Worm (Caenorhabditis elegans) whole organism, L2 larva: ENCODE results near the gene ztf-20.

Source experiments
- C34F6.9 ChIP-seq: fragments of 150-350 bp; optimal IDR thresholded peaks from 2 replicates; lab custom pipeline; 2014; ENCODE audit warnings: missing biosample characterization, missing genetic modification characterization
- F13H6.1 ChIP-seq: sonication (generic microtip); optimal IDR thresholded peaks from 2 replicates; lab custom pipeline; 2016; ENCODE audit warnings: missing genetic modification characterization, missing compliant biosample characterization
- R02D3.7 ChIP-seq: fragments of 150-350 bp; optimal IDR thresholded peaks from 2 replicates; lab custom pipeline; 2014; ENCODE audit warnings: missing biosample characterization, missing genetic modification characterization
- Y55F3AM.14 ChIP-seq: fragments of 200-800 bp; sonication (Bioruptor generic); optimal IDR thresholded peaks from 2 replicates; lab custom pipeline; 2018; ENCODE audit warnings: mild to moderate bottlenecking, missing genetic modification characterization, missing compliant biosample characterization
- ZK546.5 ChIP-seq: sonication (generic microtip); optimal IDR thresholded peaks from 2 replicates; lab custom pipeline; 2017; ENCODE audit warnings: missing biosample characterization, missing genetic modification characterization
- alr-1 ChIP-seq: fragments of 150-350 bp; optimal IDR thresholded peaks from 2 replicates; lab custom pipeline; 2014; ENCODE audit warnings: missing biosample characterization, missing genetic modification characterization
- aly-2 ChIP-seq: fragments of 150-350 bp; optimal IDR thresholded peaks from 2 replicates; lab custom pipeline; 2014; ENCODE audit warnings: missing biosample characterization, missing genetic modification characterization
- ama-1 ChIP-seq: fragments of 150-350 bp; optimal IDR thresholded peaks from 2 replicates; lab custom pipeline; 2018; ENCODE audit warnings: inconsistent platforms
- blmp-1 ChIP-seq: sonication (generic microtip); optimal IDR thresholded peaks from 2 replicates; lab custom pipeline; 2017; ENCODE audit warnings: missing genetic modification characterization, mild to moderate bottlenecking, missing compliant biosample characterization, antibody characterized with exemption, moderate library complexity; ENCODE audit not compliant: insufficient read depth
- ceh-16 ChIP-seq: fragments of 150-350 bp; optimal IDR thresholded peaks from 2 replicates; lab custom pipeline; 2014; ENCODE audit warnings: missing biosample characterization, missing genetic modification characterization
- ceh-82 ChIP-seq: fragments of 150-350 bp; optimal IDR thresholded peaks from 2 replicates; lab custom pipeline; 2014; ENCODE audit warnings: missing biosample characterization, missing genetic modification characterization
- crh-2 ChIP-seq: sonication (generic microtip); optimal IDR thresholded peaks from 2 replicates; lab custom pipeline; 2017; ENCODE audit warnings: missing biosample characterization, missing genetic modification characterization
- dmd-4 ChIP-seq: sonication (generic microtip); optimal IDR thresholded peaks from 2 replicates; lab custom pipeline; 2017; ENCODE audit warnings: missing biosample characterization, missing genetic modification characterization
- elt-1 ChIP-seq: fragments of 150-350 bp; optimal IDR thresholded peaks from 2 replicates; lab custom pipeline; 2014; ENCODE audit warnings: missing biosample characterization, missing genetic modification characterization
- elt-3 ChIP-seq: sonication (generic microtip); optimal IDR thresholded peaks from 2 replicates; lab custom pipeline; 2017; ENCODE audit warnings: missing biosample characterization, missing genetic modification characterization
- fos-1 ChIP-seq: fragments of 150-350 bp; optimal IDR thresholded peaks from 2 replicates; lab custom pipeline; 2014; ENCODE audit warnings: missing biosample characterization, missing genetic modification characterization
- gmeb-1 ChIP-seq: fragments of 150-350 bp; optimal IDR thresholded peaks from 2 replicates; lab custom pipeline; 2014; ENCODE audit warnings: missing biosample characterization, missing genetic modification characterization
- lin-11 ChIP-seq: fragments of 150-350 bp; sonication (generic microtip); optimal IDR thresholded peaks from 2 replicates; lab custom pipeline; 2014; ENCODE audit warnings: missing biosample characterization, missing genetic modification characterization, inconsistent platforms, mixed read lengths
- lin-13 ChIP-seq: fragments of 150-350 bp; optimal IDR thresholded peaks from 2 replicates; lab custom pipeline; 2014; ENCODE audit warnings: missing biosample characterization, missing genetic modification reagents, missing genetic modification characterization
- lin-39 ChIP-seq: fragments of 150-350 bp; optimal IDR thresholded peaks from 2 replicates; lab custom pipeline; 2014; ENCODE audit warnings: missing biosample characterization, missing genetic modification reagents, missing genetic modification characterization
- lsy-2 ChIP-seq, 2 experiments: fragments of 150-350 bp in 1 of 2; sonication (generic microtip) in 1 of 2; optimal IDR thresholded peaks; 2 replicates each; lab custom pipeline; 2014 to 2017; ENCODE audit warnings: missing biosample characterization in 2 of 2, missing genetic modification characterization in 2 of 2
- mab-5 ChIP-seq: fragments of 150-350 bp; optimal IDR thresholded peaks from 2 replicates; lab custom pipeline; 2014; ENCODE audit warnings: missing biosample characterization, missing genetic modification characterization
- mbf-1 ChIP-seq: sonication (generic microtip); optimal IDR thresholded peaks from 2 replicates; lab custom pipeline; 2017; ENCODE audit warnings: missing biosample characterization, missing genetic modification characterization
- mdl-1 ChIP-seq, 2 experiments: fragments of 150-350 bp in 1 of 2; sonication (generic microtip) in 1 of 2; optimal IDR thresholded peaks; 2 replicates each; lab custom pipeline; 2017; ENCODE audit warnings: missing biosample characterization in 2 of 2, missing genetic modification characterization in 2 of 2
- nhr-10 ChIP-seq: sonication (generic microtip); optimal IDR thresholded peaks from 2 replicates; lab custom pipeline; 2017; ENCODE audit warnings: missing biosample characterization, missing genetic modification characterization
- nhr-11 ChIP-seq: fragments of 150-350 bp; optimal IDR thresholded peaks from 2 replicates; lab custom pipeline; 2014; ENCODE audit warnings: missing biosample characterization, missing genetic modification characterization
- nhr-129 ChIP-seq: fragments of 150-350 bp; optimal IDR thresholded peaks from 2 replicates; lab custom pipeline; 2014; ENCODE audit warnings: missing biosample characterization, missing genetic modification characterization
- nhr-21 ChIP-seq: fragments of 150-350 bp; optimal IDR thresholded peaks from 2 replicates; lab custom pipeline; 2014; ENCODE audit warnings: missing biosample characterization, missing genetic modification characterization
- nhr-23 ChIP-seq: fragments of 150-350 bp; optimal IDR thresholded peaks from 2 replicates; lab custom pipeline; 2014; ENCODE audit warnings: missing biosample characterization, missing genetic modification reagents, missing genetic modification characterization
- nhr-237 ChIP-seq: fragments of 150-350 bp; optimal IDR thresholded peaks from 2 replicates; lab custom pipeline; 2014; ENCODE audit warnings: missing biosample characterization, missing genetic modification characterization
- nhr-25 ChIP-seq: fragments of 150-350 bp; sonication (generic microtip); optimal IDR thresholded peaks from 3 replicates; lab custom pipeline; 2014; ENCODE audit warnings: missing biosample characterization, missing genetic modification characterization
- nhr-6 ChIP-seq: fragments of 150-350 bp; optimal IDR thresholded peaks from 2 replicates; lab custom pipeline; 2014; ENCODE audit warnings: missing biosample characterization, missing genetic modification characterization
- peb-1 ChIP-seq: fragments of 150-350 bp; optimal IDR thresholded peaks from 2 replicates; lab custom pipeline; 2014; ENCODE audit warnings: missing biosample characterization, missing genetic modification characterization
- sem-4 ChIP-seq: fragments of 150-350 bp; optimal IDR thresholded peaks from 2 replicates; lab custom pipeline; 2014; ENCODE audit warnings: missing biosample characterization, missing genetic modification reagents, missing genetic modification characterization
- skn-1 ChIP-seq: sonication (generic microtip); optimal IDR thresholded peaks from 2 replicates; lab custom pipeline; 2017; ENCODE audit warnings: missing biosample characterization, missing genetic modification characterization
- sma-3 ChIP-seq: sonication (generic microtip); optimal IDR thresholded peaks from 2 replicates; lab custom pipeline; 2016; ENCODE audit warnings: missing genetic modification reagents, missing genetic modification characterization, missing compliant biosample characterization
- snpc-4 ChIP-seq: fragments of 150-350 bp; optimal IDR thresholded peaks from 2 replicates; lab custom pipeline; 2014; ENCODE audit warnings: missing biosample characterization, missing genetic modification characterization
- unc-39 ChIP-seq: fragments of 150-350 bp; optimal IDR thresholded peaks from 2 replicates; lab custom pipeline; 2014; ENCODE audit warnings: missing biosample characterization, missing genetic modification characterization
- unc-55 ChIP-seq: fragments of 150-350 bp; sonication (generic microtip); optimal IDR thresholded peaks from 3 replicates; lab custom pipeline; 2014; ENCODE audit warnings: missing biosample characterization, missing genetic modification reagents, missing genetic modification characterization
- unc-62 ChIP-seq: fragments of 150-350 bp; optimal IDR thresholded peaks from 2 replicates; lab custom pipeline; 2014; ENCODE audit warnings: missing biosample characterization, missing genetic modification reagents, missing genetic modification characterization
- zag-1 ChIP-seq: fragments of 150-350 bp; optimal IDR thresholded peaks from 2 replicates; lab custom pipeline; 2014; ENCODE audit warnings: missing biosample characterization, missing genetic modification characterization
- ztf-1 ChIP-seq: fragments of 200-800 bp; sonication (Bioruptor generic); conservative IDR thresholded peaks from 2 replicates; pipeline ENCODE4 v1.3.6; 2022; ENCODE audit warnings: missing genetic modification characterization, missing compliant biosample characterization
- ztf-4 ChIP-seq: fragments of 150-350 bp; optimal IDR thresholded peaks from 2 replicates; lab custom pipeline; 2014; ENCODE audit warnings: missing biosample characterization, missing genetic modification characterization

ztf-20 gene

ce11 chrV:18978301-18978700, 18.3 kb upstream of the ztf-20 start:
- TF ChIP-seq fos-1 (peak; percentile 61), Y55F3AM.14 (GFP tag; lab: Kevin White, UChicago) (no peak)

- TF ChIP-seq gmeb-1 (no peak), ama-1 (no peak), nhr-129 (tag; lab: Kevin White, UChicago) (no peak), ceh-16 (tag; lab: Kevin White, UChicago) (no peak), dmd-4 (tag; lab: Kevin White, UChicago) (no peak), lsy-2 (tag; optimal IDR thresholded peaks at IDR 0.05; lab: Kevin White, UChicago) (no peak), nhr-25 (no peak), mdl-1 (tag; optimal IDR thresholded peaks at IDR 0.05; lab: Kevin White, UChicago) (no peak), crh-2 (tag; lab: Kevin White, UChicago) (no peak), Y55F3AM.14 (GFP tag; lab: Kevin White, UChicago) (no peak), nhr-21 (no peak), nhr-6 (no peak), nhr-11 (tag; lab: Kevin White, UChicago) (no peak), R02D3.7 (tag; lab: Kevin White, UChicago) (no peak), ztf-1 (GFP tag; lab: Robert Waterston, UW) (no peak)
Measured at ce11 chrV:18977876-18978275, 17.9 kb upstream of the ztf-20 start, which contains the start of gene Y39B6A.41. Gene Y39B6A.41, minus strand, starts transcription at chrV:18977976.

ce11 chrV:18976539-18976938, 16.6 kb upstream of the ztf-20 start:
- TF ChIP-seq elt-3 (tag; lab: Kevin White, UChicago) = no peak
- no peak for TF ChIP-seq F13H6.1 (tag; lab: Kevin White, UChicago)
- TF ChIP-seq fos-1 = peak; percentile 29
- no peak for TF ChIP-seq gmeb-1

- no peak for TF ChIP-seq nhr-10 (tag; lab: Kevin White, UChicago)
- TF ChIP-seq, all 48 proteins: peak for 0
Measured at ce11 chrV:18969590-18970105, 9.7 kb upstream of the ztf-20 start, which contains the start of gene Y39B6A.42. Gene Y39B6A.42, minus strand, starts transcription at chrV:18969640.

- TF ChIP-seq nhr-237 (tag; lab: Kevin White, UChicago) = peak; percentile 86
- no peak for TF ChIP-seq peb-1 (tag; lab: Kevin White, UChicago)
- no peak for TF ChIP-seq nhr-23 (tag; lab: Kevin White, UChicago)
- TF ChIP-seq lin-39 = no peak
- peak; percentile 99 for TF ChIP-seq gmeb-1
- peak; percentile 83 for TF ChIP-seq snpc-4 (tag; lab: Kevin White, UChicago)
- TF ChIP-seq aly-2 (tag; lab: Kevin White, UChicago) = no peak
- peak; percentile 87 for TF ChIP-seq nhr-10 (tag; lab: Kevin White, UChicago)
- peak; percentile 55 for TF ChIP-seq ceh-16 (tag; lab: Kevin White, UChicago)
- TF ChIP-seq nhr-11 (tag; lab: Kevin White, UChicago) = no peak
- no peak for TF ChIP-seq ama-1
- peak; percentile 91 for TF ChIP-seq sma-3
- TF ChIP-seq Y55F3AM.14 (GFP tag; lab: Kevin White, UChicago) = peak; percentile 93
- no peak for TF ChIP-seq elt-1 (tag; lab: Kevin White, UChicago)
- peak; percentile 99 for TF ChIP-seq unc-55
- TF ChIP-seq unc-39 = peak; percentile 85
- peak; percentile 94 for TF ChIP-seq sem-4 (tag; lab: Kevin White, UChicago)
- peak; percentile 67 for TF ChIP-seq blmp-1 (tag; lab: Kevin White, UChicago)
- no peak for TF ChIP-seq unc-62 (GFP tag; lab: Kevin White, UChicago)
- peak; percentile 81 for TF ChIP-seq ztf-4 (tag; lab: Kevin White, UChicago)
- TF ChIP-seq mdl-1 (tag; optimal IDR thresholded peaks at IDR 0.05; lab: Kevin White, UChicago) = peak in 1 of 2 experiments; percentile 72
- peak; percentile 79 for TF ChIP-seq R02D3.7 (tag; lab: Kevin White, UChicago)
- no peak for TF ChIP-seq elt-3 (tag; lab: Kevin White, UChicago)
- peak; percentile 91 for TF ChIP-seq C34F6.9 (tag; lab: Kevin White, UChicago)
- peak; percentile 94 to 97 for TF ChIP-seq lsy-2 (tag; optimal IDR thresholded peaks at IDR 0.05; lab: Kevin White, UChicago)
- TF ChIP-seq fos-1 = peak; percentile 90
- peak; percentile 92 for TF ChIP-seq mab-5
- peak; percentile 97 for TF ChIP-seq crh-2 (tag; lab: Kevin White, UChicago)
- TF ChIP-seq lin-13 (GFP tag; lab: Kevin White, UChicago) = peak; percentile 99
- peak; percentile 19 for TF ChIP-seq mbf-1
- TF ChIP-seq lin-11 (tag; lab: Kevin White, UChicago) = peak; percentile 93
- peak; percentile 68 for TF ChIP-seq ZK546.5 (tag; lab: Kevin White, UChicago)
- peak; percentile 93 for TF ChIP-seq ceh-82 (tag; lab: Kevin White, UChicago)
- no peak for TF ChIP-seq alr-1 (tag; lab: Kevin White, UChicago)
- TF ChIP-seq nhr-6 = peak; percentile 91
- TF ChIP-seq skn-1 (tag; lab: Kevin White, UChicago) = peak; percentile 57
- peak; percentile 90 for TF ChIP-seq zag-1 (tag; lab: Kevin White, UChicago)
- no peak for TF ChIP-seq ztf-1 (GFP tag; lab: Robert Waterston, UW)
Measured at ce11 chrV:18967479-18968056, 7.6 kb upstream of the ztf-20 start, which contains the start of gene Y39B6A.43. Gene Y39B6A.43, minus strand, starts transcription at chrV:18967829.
